Worm (Caenorhabditis elegans): ENCODE measurements around the gene srt-55.
A peak's percentile ranks its signal among the peaks of the same experiment; 100 is the strongest.

The srt-55 gene

ce11 chrIII:10114662-10115061, 8.4 kb upstream of the srt-55 start, which contains the start of the genes ZK1128.1 and mett-10:
Gene ZK1128.1, minus strand, starts transcription at chrIII:10114760.
Gene mett-10, plus strand, starts transcription at chrIII:10115036.
- peak; percentile 85 for TF ChIP-seq R02D3.7 (tag; optimal IDR thresholded peaks at IDR 0.05)
- TF ChIP-seq nfya-1 (tag; optimal IDR thresholded peaks at IDR 0.05; ENCODE audit: insufficient read depth), result peak; percentile 39
- peak; percentile 45 for TF ChIP-seq lin-15B (tag; optimal IDR thresholded peaks at IDR 0.05)
- TF ChIP-seq nhr-23 (tag; optimal IDR thresholded peaks at IDR 0.05), result peak; percentile 18
- TF ChIP-seq pha-4 (tag; optimal IDR thresholded peaks at IDR 0.05), result peak; percentile 51
- TF ChIP-seq sea-2 (GFP tag; optimal IDR thresholded peaks at IDR 0.05), result no peak

ce11 chrIII:10112958-10113357, 6.7 kb upstream of the srt-55 start, which contains the start of gene vps-29:
Gene vps-29, minus strand, starts transcription at chrIII:10113058.
- no peak for TF ChIP-seq ZK546.5 (tag; optimal IDR thresholded peaks at IDR 0.05)
- TF ChIP-seq fkh-10 (GFP tag; optimal IDR thresholded peaks at IDR 0.05), result no peak
- TF ChIP-seq hmg-11 (tag; optimal IDR thresholded peaks at IDR 0.05), result no peak
- no peak for TF ChIP-seq pha-4 (tag; optimal IDR thresholded peaks at IDR 0.05)

- TF ChIP-seq unc-39 (tag; optimal IDR thresholded peaks at IDR 0.05), result no peak
- TF ChIP-seq nhr-237 (tag; optimal IDR thresholded peaks at IDR 0.05), result no peak
- TF ChIP-seq fkh-2 (tag; optimal IDR thresholded peaks at IDR 0.05), result no peak
- no peak for TF ChIP-seq nhr-28 (tag; optimal IDR thresholded peaks at IDR 0.05)
- TF ChIP-seq lsy-12 (tag; optimal IDR thresholded peaks at IDR 0.05), result no peak
- TF ChIP-seq unc-62 (GFP tag; optimal IDR thresholded peaks at IDR 0.05), result no peak
- TF ChIP-seq ceh-82 (tag; optimal IDR thresholded peaks at IDR 0.05), result no peak
- no peak for TF ChIP-seq ceh-9 (tag; optimal IDR thresholded peaks at IDR 0.05)
- TF ChIP-seq elt-3 (tag; optimal IDR thresholded peaks at IDR 0.05), result no peak
- no peak for TF ChIP-seq pha-4 (tag; optimal IDR thresholded peaks at IDR 0.05)
- no peak for TF ChIP-seq sea-2 (GFP tag; optimal IDR thresholded peaks at IDR 0.05)
- TF ChIP-seq tbx-2 (tag; optimal IDR thresholded peaks at IDR 0.05), result no peak
- no peak for TF ChIP-seq ztf-11 (tag; optimal IDR thresholded peaks at IDR 0.05)
- no peak for TF ChIP-seq egl-27 (tag; optimal IDR thresholded peaks at IDR 0.05)
These were observed 2.7 kb upstream of the srt-55 start, which contains the start of gene T16H12.9 for ce11 chrIII:10108995-10109394. Gene T16H12.9, plus strand, starts transcription at chrIII:10109295.

- TF ChIP-seq fkh-10 (GFP tag; optimal IDR thresholded peaks at IDR 0.05) (no peak), fos-1 (tag; optimal IDR thresholded peaks at IDR 0.05) (no peak), ztf-4 (tag; optimal IDR thresholded peaks at IDR 0.05) (no peak), mml-1 (tag; optimal IDR thresholded peaks at IDR 0.05) (no peak), ceh-16 (tag; optimal IDR thresholded peaks at IDR 0.05) (no peak), ZK546.5 (tag; optimal IDR thresholded peaks at IDR 0.05) (no peak), ama-1 (optimal IDR thresholded peaks at IDR 0.05) (no peak), lin-39 (tag; optimal IDR thresholded peaks at IDR 0.05) (no peak), nhr-25 (tag; optimal IDR thresholded peaks at IDR 0.05) (no peak), sea-2 (GFP tag; optimal IDR thresholded peaks at IDR 0.05) (no peak), jun-1 (tag; optimal IDR thresholded peaks at IDR 0.05) (no peak), lin-15B (tag; optimal IDR thresholded peaks at IDR 0.05) (no peak), nhr-67 (tag; optimal IDR thresholded peaks at IDR 0.05) (no peak), elt-2 (tag; optimal IDR thresholded peaks at IDR 0.05) (no peak), fkh-2 (tag; optimal IDR thresholded peaks at IDR 0.05) (no peak), elt-3 (tag; optimal IDR thresholded peaks at IDR 0.05) (no peak)
These were observed 4.9 kb downstream of the srt-55 start, which contains the start of gene kel-10 for ce11 chrIII:10101352-10101751. Gene kel-10, minus strand, starts transcription at chrIII:10101452.

ce11 chrIII:10097981-10098380, 8.3 kb downstream of the srt-55 start, which contains the start of gene spop-1:
Gene spop-1, minus strand, starts transcription at chrIII:10098081.
- TF ChIP-seq ceh-28 (tag; optimal IDR thresholded peaks at IDR 0.05) (no peak), elt-2 (tag; optimal IDR thresholded peaks at IDR 0.05) (no peak), pha-4 (tag; optimal IDR thresholded peaks at IDR 0.05) (no peak), fkh-2 (tag; optimal IDR thresholded peaks at IDR 0.05) (no peak), nfya-1 (tag; optimal IDR thresholded peaks at IDR 0.05; ENCODE audit: insufficient read depth) (no peak), lsy-12 (tag; optimal IDR thresholded peaks at IDR 0.05) (no peak), hmg-11 (tag; optimal IDR thresholded peaks at IDR 0.05) (no peak), elt-3 (tag; optimal IDR thresholded peaks at IDR 0.05) (no peak), lin-15B (tag; optimal IDR thresholded peaks at IDR 0.05) (no peak), ama-1 (optimal IDR thresholded peaks at IDR 0.05) (no peak), zag-1 (tag; optimal IDR thresholded peaks at IDR 0.05) (no peak)
